Worm (Caenorhabditis elegans): ENCODE results near the gene frpr-21.

The frpr-21 gene

DNA sequence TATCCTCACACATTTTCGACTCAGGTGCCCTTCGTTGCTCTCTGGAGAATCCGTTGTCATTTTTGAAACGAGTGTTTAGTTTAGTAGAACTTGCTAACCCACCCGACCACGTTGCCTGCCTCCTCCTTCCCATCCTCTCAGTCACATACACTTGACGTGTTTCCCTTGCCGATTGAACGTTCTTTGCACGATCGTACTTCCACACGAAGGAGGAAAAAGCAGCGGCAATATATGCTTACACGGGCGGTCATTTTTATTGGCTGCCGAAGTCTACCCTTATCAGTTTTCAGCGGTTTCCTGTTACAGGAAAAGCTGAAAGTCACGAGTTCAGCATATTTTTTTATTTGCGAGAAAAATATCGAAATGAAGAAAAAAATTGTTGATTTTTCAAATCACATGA lies 32.1 kb downstream of the frpr-21 start (continued):
- TF ChIP-seq ztf-18 (tag; optimal IDR thresholded peaks at IDR 0.05), result no peak
- TF ChIP-seq nfya-1 (tag; optimal IDR thresholded peaks at IDR 0.05; ENCODE audit: borderline replicate concordance, insufficient read depth), result no peak
- no peak for TF ChIP-seq hmg-20 (GFP tag; IDR thresholded peaks at IDR 0.05)
- no peak for TF ChIP-seq Y53G8AR.9 (GFP tag; conservative IDR thresholded peaks at IDR 0.05)
- TF ChIP-seq snpc-1.3 (tag; optimal IDR thresholded peaks at IDR 0.05; ENCODE audit: insufficient read depth), result no peak
- no peak for TF ChIP-seq him-1 (tag; optimal IDR thresholded peaks at IDR 0.05)
- TF ChIP-seq F57C9.4 (tag; optimal IDR thresholded peaks at IDR 0.05), result no peak
- peak; percentile 9 for TF ChIP-seq tlf-1 (GFP tag; optimal IDR thresholded peaks at IDR 0.05)
- peak; percentile 36 for TF ChIP-seq atf-7 (tag; optimal IDR thresholded peaks at IDR 0.05)
- TF ChIP-seq hsf-1 (GFP tag; IDR thresholded peaks at IDR 0.05), result no peak
- TF ChIP-seq cebp-1 (GFP tag; IDR thresholded peaks at IDR 0.05), result no peak
- peak; percentile 52 for TF ChIP-seq cebp-1 (tag; optimal IDR thresholded peaks at IDR 0.05)
- no peak for TF ChIP-seq mel-28 (tag; optimal IDR thresholded peaks at IDR 0.05; ENCODE audit: borderline replicate concordance)
- TF ChIP-seq F52B5.7 (tag; optimal IDR thresholded peaks at IDR 0.05), result no peak
- TF ChIP-seq lag-1 (GFP tag; IDR thresholded peaks at IDR 0.05), result no peak
- no peak for TF ChIP-seq B0035.1 (tag; optimal IDR thresholded peaks at IDR 0.05)
- no peak for TF ChIP-seq K11D2.4 (GFP tag; IDR thresholded peaks at IDR 0.05)
- no peak for TF ChIP-seq F39B2.1 (GFP tag; IDR thresholded peaks at IDR 0.05)
- no peak for TF ChIP-seq sptf-2 (GFP tag; optimal IDR thresholded peaks at IDR 0.05)
- no peak for TF ChIP-seq pha-4 (tag; optimal IDR thresholded peaks at IDR 0.05)
- TF ChIP-seq F33H1.4 (GFP tag; IDR thresholded peaks at IDR 0.05), result no peak
- peak in 1 of 3 experiments; percentile 22 for TF ChIP-seq lin-35 (GFP tag; optimal IDR thresholded peaks at IDR 0.05)
- TF ChIP-seq rpc-1 (optimal IDR thresholded peaks at IDR 0.05), result no peak
- TF ChIP-seq rpc-1 (tag; optimal IDR thresholded peaks at IDR 0.05), result no peak
- no peak for TF ChIP-seq ekl-4 (GFP tag; IDR thresholded peaks at IDR 0.05)
- TF ChIP-seq lsl-1 (GFP tag; optimal IDR thresholded peaks at IDR 0.05), result no peak
- no peak for TF ChIP-seq nhr-27 (tag; optimal IDR thresholded peaks at IDR 0.05)
- 0 out of 2 replicates have a peak, but pooled peaks have one; percentile 81 for TF ChIP-seq cebp-2 (GFP tag; IDR thresholded peaks at IDR 0.05)
- no peak for TF ChIP-seq madf-8 (GFP tag; conservative IDR thresholded peaks at IDR 0.05)
- TF ChIP-seq nhr-80 (tag; optimal IDR thresholded peaks at IDR 0.05), result peak; percentile 86
- no peak for TF ChIP-seq tbx-9 (tag; optimal IDR thresholded peaks at IDR 0.05; ENCODE audit: borderline replicate concordance)
- TF ChIP-seq Y95B8A.8 (GFP tag; IDR thresholded peaks at IDR 0.05), result no peak
- no peak for TF ChIP-seq hlh-12 (tag; optimal IDR thresholded peaks at IDR 0.05)
- TF ChIP-seq pbrm-1 (GFP tag; IDR thresholded peaks at IDR 0.05), result 0 out of 2 replicates have a peak, but pooled peaks have one; percentile 13
- no peak for TF ChIP-seq unc-62 (GFP tag; optimal IDR thresholded peaks at IDR 0.05)
- no peak for TF ChIP-seq ztf-25 (GFP tag; IDR thresholded peaks at IDR 0.05)
- no peak for TF ChIP-seq lsy-27 (tag; optimal IDR thresholded peaks at IDR 0.05; ENCODE audit: borderline replicate concordance, insufficient read depth)
- TF ChIP-seq madf-10 (tag; optimal IDR thresholded peaks at IDR 0.05), result peak; percentile 41
- TF ChIP-seq F49E8.2 (tag; optimal IDR thresholded peaks at IDR 0.05; ENCODE audit: insufficient read depth), result no peak
- TF ChIP-seq aptf-3 (GFP tag; IDR thresholded peaks at IDR 0.05), result no peak
- TF ChIP-seq ZK185.1 (tag; optimal IDR thresholded peaks at IDR 0.05; ENCODE audit: poor library complexity, severe bottlenecking), result no peak
- no peak for TF ChIP-seq ccch-3 (GFP tag; optimal IDR thresholded peaks at IDR 0.05)

All from whole organism, young adult.